Worm (Caenorhabditis elegans) whole organism, mixed stage, embryonic: Measurements from ENCODE around the gene nhr-164.
"Not testable (repeated sequence)": the region's sequence is repeated elsewhere in the genome, so short reads cannot be mapped to it uniquely, and the experiment has no call there.

Experiments used
- M03D4.4 ChIP-seq: sonication (generic microtip); optimal IDR thresholded peaks from 2 replicates; lab custom pipeline; 2017; ENCODE audit warnings: mild to moderate bottlenecking, missing genetic modification characterization, missing compliant biosample characterization
- bed-3 ChIP-seq: fragments of 200-800 bp; sonication (Bioruptor generic); optimal IDR thresholded peaks from 3 replicates; lab custom pipeline; 2018; ENCODE audit warnings: mild to moderate bottlenecking, missing genetic modification characterization, moderate library complexity, missing compliant biosample characterization
- ceh-39 ChIP-seq: fragments of 150-350 bp; optimal IDR thresholded peaks from 2 replicates; lab custom pipeline; 2014; ENCODE audit warnings: missing biosample characterization, missing genetic modification characterization
- ces-1 ChIP-seq: fragments of 150-350 bp; optimal IDR thresholded peaks from 2 replicates; lab custom pipeline; 2014; ENCODE audit warnings: missing biosample characterization, missing genetic modification reagents, missing genetic modification characterization
- cnd-1 ChIP-seq: fragments of 200-800 bp; sonication (Bioruptor generic); optimal IDR thresholded peaks from 2 replicates; lab custom pipeline; 2018; ENCODE audit warnings: mild to moderate bottlenecking, missing genetic modification characterization, missing compliant biosample characterization
- drap-1 ChIP-seq: fragments of 200-800 bp; sonication (Bioruptor generic); optimal IDR thresholded peaks from 3 replicates; lab custom pipeline; 2018; ENCODE audit warnings: mild to moderate bottlenecking, missing genetic modification characterization, missing compliant biosample characterization
- elt-1 ChIP-seq: sonication (generic microtip); optimal IDR thresholded peaks from 2 replicates; lab custom pipeline; 2017; ENCODE audit warnings: missing genetic modification characterization, mild to moderate bottlenecking, missing compliant biosample characterization, antibody characterized with exemption, moderate library complexity, borderline replicate concordance; ENCODE audit not compliant: insufficient read depth
- elt-3 ChIP-seq: fragments of 150-350 bp; optimal IDR thresholded peaks from 2 replicates; lab custom pipeline; 2014; ENCODE audit warnings: missing biosample characterization, missing genetic modification characterization
- hlh-1 ChIP-seq: fragments of 150-350 bp; optimal IDR thresholded peaks from 2 replicates; lab custom pipeline; 2014; ENCODE audit warnings: missing biosample characterization, missing genetic modification reagents, missing genetic modification characterization
- lin-13 ChIP-seq: fragments of 150-350 bp; optimal IDR thresholded peaks from 2 replicates; lab custom pipeline; 2014; ENCODE audit warnings: missing biosample characterization, missing genetic modification characterization
- lsy-2 ChIP-seq: fragments of 150-350 bp; optimal IDR thresholded peaks from 2 replicates; lab custom pipeline; 2014; ENCODE audit warnings: missing biosample characterization, missing genetic modification characterization
- mab-5 ChIP-seq: fragments of 150-350 bp; optimal IDR thresholded peaks from 2 replicates; lab custom pipeline; 2014; ENCODE audit warnings: missing biosample characterization, missing genetic modification characterization
- mep-1 ChIP-seq: fragments of 150-350 bp; optimal IDR thresholded peaks from 2 replicates; lab custom pipeline; 2017; ENCODE audit warnings: missing biosample characterization, missing genetic modification reagents, missing genetic modification characterization, inconsistent platforms
- mls-2 ChIP-seq: sonication (generic microtip); optimal IDR thresholded peaks from 2 replicates; lab custom pipeline; 2016; ENCODE audit warnings: mild to moderate bottlenecking, missing genetic modification characterization, moderate library complexity, missing compliant biosample characterization
- nhr-2 ChIP-seq: fragments of 150-350 bp; optimal IDR thresholded peaks from 2 replicates; lab custom pipeline; 2014; ENCODE audit warnings: missing biosample characterization, missing genetic modification characterization
- nhr-237 ChIP-seq: fragments of 150-350 bp; optimal IDR thresholded peaks from 2 replicates; lab custom pipeline; 2014; ENCODE audit warnings: missing biosample characterization, missing genetic modification characterization
- nhr-76 ChIP-seq: sonication (generic microtip); optimal IDR thresholded peaks from 2 replicates; lab custom pipeline; 2017; ENCODE audit warnings: missing biosample characterization, missing genetic modification characterization
- pha-4 ChIP-seq: fragments of 150-350 bp; optimal IDR thresholded peaks from 2 replicates; lab custom pipeline; 2018; ENCODE audit warnings: missing biosample characterization, missing genetic modification reagents, missing genetic modification characterization
- sem-2 ChIP-seq: fragments of 200-800 bp; sonication (Bioruptor generic); optimal IDR thresholded peaks from 2 replicates; lab custom pipeline; 2018; ENCODE audit warnings: mild to moderate bottlenecking, missing genetic modification characterization, missing compliant biosample characterization
- sptf-1 ChIP-seq: sonication (generic microtip); optimal IDR thresholded peaks from 2 replicates; lab custom pipeline; 2017; ENCODE audit warnings: mild to moderate bottlenecking, missing genetic modification characterization, moderate library complexity, missing compliant biosample characterization
- tbx-8 ChIP-seq: fragments of 200-800 bp; sonication (Bioruptor generic); optimal IDR thresholded peaks from 2 replicates; lab custom pipeline; 2018; ENCODE audit warnings: mild to moderate bottlenecking, missing genetic modification characterization, moderate library complexity, missing compliant biosample characterization
- unc-120 ChIP-seq: sonication (generic microtip); optimal IDR thresholded peaks from 2 replicates; lab custom pipeline; 2017; ENCODE audit warnings: missing genetic modification characterization, missing compliant biosample characterization; ENCODE audit not compliant: poor library complexity, severe bottlenecking
- unc-39 ChIP-seq: fragments of 150-350 bp; optimal IDR thresholded peaks from 2 replicates; lab custom pipeline; 2014; ENCODE audit warnings: missing biosample characterization, missing genetic modification characterization
- unc-62 ChIP-seq: fragments of 150-350 bp; optimal IDR thresholded peaks from 2 replicates; lab custom pipeline; 2014; ENCODE audit warnings: missing biosample characterization, missing genetic modification reagents, missing genetic modification characterization
- zip-8 ChIP-seq: fragments of 150-350 bp; optimal IDR thresholded peaks from 2 replicates; lab custom pipeline; 2014; ENCODE audit warnings: missing biosample characterization, missing genetic modification characterization
- ztf-11 ChIP-seq: fragments of 150-350 bp; optimal IDR thresholded peaks from 2 replicates; lab custom pipeline; 2014; ENCODE audit warnings: missing biosample characterization, missing genetic modification characterization

Gene nhr-164

ce11 chrV:15256669-15257068 lies 21.1 kb upstream of the nhr-164 start, which contains the start of gene srsx-39:
srsx-39 (minus strand) TSS chrV:15256769.
- TF ChIP-seq nhr-76, pha-4, elt-1 (tag; lab: Kevin White, UChicago): not testable (repeated sequence)
- TF ChIP-seq, all 35 proteins: peak for 0; not testable (repeated sequence) for 35

- no peak for TF ChIP-seq lin-13 (tag; lab: Kevin White, UChicago)
- no peak for TF ChIP-seq tbx-8
- no peak for TF ChIP-seq ztf-11 (tag; lab: Kevin White, UChicago)
- TF ChIP-seq elt-3: no peak
- TF ChIP-seq sem-2: no peak
- no peak for TF ChIP-seq unc-39 (tag; lab: Kevin White, UChicago)
- TF ChIP-seq cnd-1 (tag; lab: Kevin White, UChicago): no peak
- no peak for TF ChIP-seq zip-8 (tag; lab: Kevin White, UChicago)
Observed at ce11 chrV:15253529-15253928, 18.0 kb upstream of the nhr-164 start, which contains the start of gene srbc-75. srbc-75 (plus strand) TSS chrV:15253829.

ce11 chrV:15252082-15252481 lies 16.5 kb upstream of the nhr-164 start, which contains the start of gene srbc-76:
srbc-76 (plus strand) TSS chrV:15252382.
- TF ChIP-seq bed-3 (no peak), unc-39 (tag; lab: Kevin White, UChicago) (no peak), mep-1 (tag; lab: Kevin White, UChicago) (no peak), mls-2 (no peak), lin-13 (tag; lab: Kevin White, UChicago) (no peak), nhr-2 (no peak), hlh-1 (tag; lab: Kevin White, UChicago) (no peak), elt-3 (no peak), ztf-11 (tag; lab: Kevin White, UChicago) (no peak), nhr-237 (tag; lab: Kevin White, UChicago) (no peak), lsy-2 (no peak), drap-1 (GFP tag; lab: Kevin White, UChicago) (no peak), sem-2 (no peak), ces-1 (GFP tag; lab: Kevin White, UChicago) (no peak), M03D4.4 (no peak), unc-62 (GFP tag; lab: Kevin White, UChicago) (no peak)

- TF ChIP-seq nhr-237, hlh-1, elt-1 (tag; lab: Kevin White, UChicago): not testable (repeated sequence)
- TF ChIP-seq, all 35 proteins: peak for 0; not testable (repeated sequence) for 35
Observed at ce11 chrV:15250304-15250703, 14.7 kb upstream of the nhr-164 start, which contains the start of gene srd-28. srd-28 (plus strand) TSS chrV:15250604.

ce11 chrV:15244456-15244855 lies 8.9 kb upstream of the nhr-164 start, which contains the start of gene kin-30:
kin-30 (plus strand) TSS chrV:15244756.
- TF ChIP-seq ztf-11 (tag; lab: Kevin White, UChicago) (no peak), nhr-237 (tag; lab: Kevin White, UChicago) (no peak), sptf-1 (no peak)

ce11 chrV:15241259-15241658 lies 5.7 kb upstream of the nhr-164 start, which contains the start of gene chil-12:
chil-12 (plus strand) TSS chrV:15241559.
- TF ChIP-seq unc-120 (tag; lab: Kevin White, UChicago) (no peak), lsy-2 (no peak), mab-5 (tag; lab: Kevin White, UChicago) (no peak)
- TF ChIP-seq, all 35 proteins: peak for 0

ce11 chrV:15240215-15240614 lies 4.7 kb upstream of the nhr-164 start, which contains the start of gene srw-11:
srw-11 (minus strand) TSS chrV:15240315.
- no peak for TF ChIP-seq elt-1 (tag; lab: Kevin White, UChicago)
- TF ChIP-seq mls-2: no peak
- TF ChIP-seq mab-5 (tag; lab: Kevin White, UChicago): no peak
- no peak for TF ChIP-seq lin-13 (tag; lab: Kevin White, UChicago)
- TF ChIP-seq ceh-39 (tag; lab: Kevin White, UChicago): no peak
- no peak for TF ChIP-seq unc-120 (tag; lab: Kevin White, UChicago)
- no peak for TF ChIP-seq drap-1 (GFP tag; lab: Kevin White, UChicago)
- no peak for TF ChIP-seq ztf-11 (tag; lab: Kevin White, UChicago)
- TF ChIP-seq nhr-2: no peak
- no peak for TF ChIP-seq cnd-1 (tag; lab: Kevin White, UChicago)
- no peak for TF ChIP-seq unc-62 (GFP tag; lab: Kevin White, UChicago)
